Worm (Caenorhabditis elegans) whole organism, L3 larva: ENCODE measurements around the gene T05G5.1.

Experiments used
- ZK546.5 ChIP-seq: sonication (generic microtip); optimal IDR thresholded peaks from 2 replicates; lab custom pipeline; 2017; ENCODE audit warnings: missing biosample characterization, missing genetic modification characterization
- ama-1 ChIP-seq: fragments of 150-350 bp; optimal IDR thresholded peaks from 2 replicates; lab custom pipeline; 2018
- ceh-82 ChIP-seq: fragments of 150-350 bp; optimal IDR thresholded peaks from 2 replicates; lab custom pipeline; 2014; ENCODE audit warnings: missing biosample characterization, missing genetic modification characterization
- daf-12 ChIP-seq: fragments of 150-350 bp; optimal IDR thresholded peaks from 2 replicates; lab custom pipeline; 2014; ENCODE audit warnings: missing biosample characterization, missing genetic modification reagents, missing genetic modification characterization
- egl-27 ChIP-seq: sonication (generic microtip); optimal IDR thresholded peaks from 4 replicates; lab custom pipeline; 2017; ENCODE audit warnings: missing biosample characterization, missing genetic modification reagents, missing genetic modification characterization
- nhr-11 ChIP-seq: fragments of 150-350 bp; optimal IDR thresholded peaks from 2 replicates; lab custom pipeline; 2014; ENCODE audit warnings: missing biosample characterization, missing genetic modification characterization
- pha-4 ChIP-seq: fragments of 150-350 bp; optimal IDR thresholded peaks from 2 replicates; lab custom pipeline; 2014; ENCODE audit warnings: missing biosample characterization, missing genetic modification reagents, missing genetic modification characterization
- skn-1 ChIP-seq: fragments of 150-350 bp; optimal IDR thresholded peaks from 2 replicates; lab custom pipeline; 2014; ENCODE audit warnings: missing biosample characterization, missing genetic modification characterization
- snpc-4 ChIP-seq: fragments of 150-350 bp; optimal IDR thresholded peaks from 2 replicates; lab custom pipeline; 2014; ENCODE audit warnings: missing biosample characterization, missing genetic modification characterization
- unc-39 ChIP-seq: sonication (generic microtip); optimal IDR thresholded peaks from 4 replicates; lab custom pipeline; 2017; ENCODE audit warnings: missing biosample characterization, missing genetic modification characterization
- unc-62 ChIP-seq: fragments of 150-350 bp; sonication (generic microtip); optimal IDR thresholded peaks from 4 replicates; lab custom pipeline; 2014; ENCODE audit warnings: missing biosample characterization, missing genetic modification reagents, missing genetic modification characterization
- zag-1 ChIP-seq: fragments of 150-350 bp; optimal IDR thresholded peaks from 2 replicates; lab custom pipeline; 2014; ENCODE audit warnings: missing biosample characterization, missing genetic modification characterization

- TF ChIP-seq unc-39 (tag; lab: Kevin White, UChicago), result no peak
- no peak for TF ChIP-seq zag-1 (tag; lab: Kevin White, UChicago)
- TF ChIP-seq daf-12 (tag; lab: Kevin White, UChicago), result no peak
- TF ChIP-seq ama-1 (lab: Kevin White, UChicago), result no peak
- TF ChIP-seq snpc-4 (tag; lab: Kevin White, UChicago), result no peak
- TF ChIP-seq unc-62 (GFP tag; lab: Kevin White, UChicago), result no peak
- no peak for TF ChIP-seq ZK546.5 (tag; lab: Kevin White, UChicago)
- TF ChIP-seq pha-4 (tag; lab: Kevin White, UChicago), result peak; percentile 35
- TF ChIP-seq skn-1 (tag; lab: Kevin White, UChicago), result no peak
- TF ChIP-seq ceh-82 (tag; lab: Kevin White, UChicago), result no peak
- no peak for TF ChIP-seq nhr-11 (tag; lab: Kevin White, UChicago)
- no peak for TF ChIP-seq egl-27 (tag; lab: Kevin White, UChicago)
Measured at ce11 chrIII:9721991-9722390, 21.1 kb downstream of the T05G5.1 start.
